7 worm cellular contexts compared by ENCODE assay signal in genomic region chrIII:9848083-9848482, ce11.
TF ChIP-seq lines count a peak whose summit lies in the region.

mrpl-36 (minus strand) TSS chrIII:9848116.

TF ChIP-seq in whole organism, L1 larva, 84 proteins besides CTCF, POLR2A, EP300 and RAD21 (continues in another document):
- TF ChIP-seq ceh-82 (tag; optimal IDR thresholded peaks at IDR 0.05; lab: Kevin White, UChicago) (peak in 1 of 3 experiments; percentile 36), mdl-1 (tag; optimal IDR thresholded peaks at IDR 0.05; lab: Kevin White, UChicago) (peak in 1 of 2 experiments; percentile 5), lsy-2 (tag; optimal IDR thresholded peaks at IDR 0.05; lab: Kevin White, UChicago) (peak; percentile 50 to 61), skn-1 (tag; optimal IDR thresholded peaks at IDR 0.05; lab: Kevin White, UChicago) (peak; percentile 40), dpl-1 (GFP tag; optimal IDR thresholded peaks at IDR 0.05; lab: Kevin White, UChicago) (peak; percentile 33 to 64 (median 39)), mep-1 (tag; optimal IDR thresholded peaks at IDR 0.05; lab: Kevin White, UChicago) (peak; percentile 38), sox-4 (tag; optimal IDR thresholded peaks at IDR 0.05; lab: Kevin White, UChicago) (no peak), fkh-10 (GFP tag; optimal IDR thresholded peaks at IDR 0.05; lab: Kevin White, UChicago) (no peak), sptf-1 (tag; optimal IDR thresholded peaks at IDR 0.05; lab: Kevin White, UChicago) (no peak), sup-37 (GFP tag; optimal IDR thresholded peaks at IDR 0.05; lab: Kevin White, UChicago) (no peak), rnt-1 (tag; optimal IDR thresholded peaks at IDR 0.05; lab: Kevin White, UChicago) (peak; percentile 36), hlh-4 (tag; optimal IDR thresholded peaks at IDR 0.05; lab: Kevin White, UChicago) (no peak)

TF ChIP-seq in whole organism, L2 larva, 48 proteins besides CTCF, POLR2A, EP300 and RAD21:
- TF ChIP-seq nhr-129 (tag; optimal IDR thresholded peaks at IDR 0.05; lab: Kevin White, UChicago), result peak; percentile 33
- no peak for TF ChIP-seq nhr-10 (tag; optimal IDR thresholded peaks at IDR 0.05; lab: Kevin White, UChicago)
- TF ChIP-seq sem-4 (tag; optimal IDR thresholded peaks at IDR 0.05; lab: Kevin White, UChicago), result peak; percentile 14
- TF ChIP-seq lin-13 (GFP tag; optimal IDR thresholded peaks at IDR 0.05; lab: Kevin White, UChicago), result peak; percentile 24
- TF ChIP-seq nhr-23 (tag; optimal IDR thresholded peaks at IDR 0.05; lab: Kevin White, UChicago), result no peak
- peak; percentile 73 for TF ChIP-seq unc-55 (GFP tag; optimal IDR thresholded peaks at IDR 0.05; lab: Kevin White, UChicago)
- peak; percentile 27 for TF ChIP-seq fos-1 (tag; optimal IDR thresholded peaks at IDR 0.05; lab: Kevin White, UChicago)
- peak in 1 of 2 experiments; percentile 67 for TF ChIP-seq lsy-2 (tag; optimal IDR thresholded peaks at IDR 0.05; lab: Kevin White, UChicago)
- TF ChIP-seq C34F6.9 (tag; optimal IDR thresholded peaks at IDR 0.05; lab: Kevin White, UChicago), result peak; percentile 72
- TF ChIP-seq skn-1 (tag; optimal IDR thresholded peaks at IDR 0.05; lab: Kevin White, UChicago), result no peak

TF ChIP-seq in whole organism, L3 larva, 47 proteins besides CTCF, POLR2A, EP300 and RAD21 (continues in another document):
- TF ChIP-seq egl-27 (tag; optimal IDR thresholded peaks at IDR 0.05; lab: Kevin White, UChicago) (no peak), snpc-4 (tag; optimal IDR thresholded peaks at IDR 0.05; lab: Kevin White, UChicago) (peak; percentile 5), eor-1 (tag; optimal IDR thresholded peaks at IDR 0.05; lab: Kevin White, UChicago) (no peak), nhr-77 (tag; optimal IDR thresholded peaks at IDR 0.05; lab: Kevin White, UChicago) (no peak), fkh-2 (tag; optimal IDR thresholded peaks at IDR 0.05; lab: Kevin White, UChicago) (no peak), ceh-82 (tag; optimal IDR thresholded peaks at IDR 0.05; lab: Kevin White, UChicago) (no peak), ztf-11 (tag; optimal IDR thresholded peaks at IDR 0.05; lab: Kevin White, UChicago) (no peak), fos-1 (tag; optimal IDR thresholded peaks at IDR 0.05; lab: Kevin White, UChicago) (no peak), jun-1 (tag; optimal IDR thresholded peaks at IDR 0.05; lab: Kevin White, UChicago) (no peak), lsy-12 (tag; optimal IDR thresholded peaks at IDR 0.05; lab: Kevin White, UChicago) (no peak), skn-1 (tag; optimal IDR thresholded peaks at IDR 0.05; lab: Kevin White, UChicago) (no peak), nhr-12 (tag; optimal IDR thresholded peaks at IDR 0.05; lab: Kevin White, UChicago) (no peak), zag-1 (tag; optimal IDR thresholded peaks at IDR 0.05; lab: Kevin White, UChicago) (no peak), ama-1 (optimal IDR thresholded peaks at IDR 0.05; lab: Kevin White, UChicago) (no peak), fkh-10 (GFP tag; optimal IDR thresholded peaks at IDR 0.05; lab: Kevin White, UChicago) (no peak), nhr-76 (tag; optimal IDR thresholded peaks at IDR 0.05; lab: Kevin White, UChicago) (no peak)

TF ChIP-seq in whole organism, L4 larva, 104 proteins besides CTCF, POLR2A, EP300 and RAD21:
- TF ChIP-seq Y105C5A.15 (GFP tag; IDR thresholded peaks at IDR 0.05; lab: Robert Waterston, UW), result no peak
- no peak for TF ChIP-seq aly-2 (tag; optimal IDR thresholded peaks at IDR 0.05; lab: Kevin White, UChicago)
- TF ChIP-seq hlh-30 (tag; optimal IDR thresholded peaks at IDR 0.05; lab: Kevin White, UChicago; ENCODE audit: insufficient read depth), result peak; percentile 36
- TF ChIP-seq lin-38 (GFP tag; IDR thresholded peaks at IDR 0.05; lab: Robert Waterston, UW), result peak; percentile 86
- TF ChIP-seq mes-2 (tag; optimal IDR thresholded peaks at IDR 0.05; lab: Kevin White, UChicago; ENCODE audit: poor library complexity, severe bottlenecking), result no peak
- peak in 1 of 2 experiments; percentile 74 for TF ChIP-seq lsy-2 (tag; optimal IDR thresholded peaks at IDR 0.05; lab: Kevin White, UChicago)
- TF ChIP-seq dmd-6 (GFP tag; IDR thresholded peaks at IDR 0.05; lab: Robert Waterston, UW), result peak; percentile 19; the same call in 1 of the 2 replicates
- TF ChIP-seq dve-1 (tag; optimal IDR thresholded peaks at IDR 0.05; lab: Kevin White, UChicago; ENCODE audit: insufficient read depth), result peak; percentile 33
- TF ChIP-seq snpc-1.2 (GFP tag; IDR thresholded peaks at IDR 0.05; lab: Robert Waterston, UW), result no peak

TF ChIP-seq in whole organism, late embryonic, 69 proteins besides CTCF, POLR2A, EP300 and RAD21:
- TF ChIP-seq unc-55 (GFP tag; optimal IDR thresholded peaks at IDR 0.05; lab: Kevin White, UChicago) (peak; percentile 11), elt-4 (tag; optimal IDR thresholded peaks at IDR 0.05; lab: Kevin White, UChicago) (no peak), mec-3 (tag; optimal IDR thresholded peaks at IDR 0.05; lab: Kevin White, UChicago; ENCODE audit: borderline replicate concordance) (no peak), hlh-6 (tag; optimal IDR thresholded peaks at IDR 0.05; lab: Kevin White, UChicago) (no peak), pha-2 (tag; optimal IDR thresholded peaks at IDR 0.05; lab: Kevin White, UChicago) (no peak), ahr-1 (tag; optimal IDR thresholded peaks at IDR 0.05; lab: Kevin White, UChicago) (no peak), zip-5 (tag; optimal IDR thresholded peaks at IDR 0.05; lab: Kevin White, UChicago) (no peak), ceh-6 (GFP tag; optimal IDR thresholded peaks at IDR 0.05; lab: Kevin White, UChicago) (no peak)

TF ChIP-seq in whole organism, mixed stage, embryonic, 35 proteins besides CTCF, POLR2A, EP300 and RAD21:
- TF ChIP-seq ces-1 (GFP tag; optimal IDR thresholded peaks at IDR 0.05; lab: Kevin White, UChicago), result peak; percentile 13
- TF ChIP-seq drap-1 (GFP tag; optimal IDR thresholded peaks at IDR 0.05; lab: Kevin White, UChicago), result no peak
- TF ChIP-seq blmp-1 (tag; optimal IDR thresholded peaks at IDR 0.05; lab: Kevin White, UChicago), result no peak
- TF ChIP-seq mab-5 (tag; optimal IDR thresholded peaks at IDR 0.05; lab: Kevin White, UChicago), result no peak
- TF ChIP-seq ceh-83 (GFP tag; optimal IDR thresholded peaks at IDR 0.05; lab: Kevin White, UChicago), result no peak
- TF ChIP-seq unc-39 (tag; optimal IDR thresholded peaks at IDR 0.05; lab: Kevin White, UChicago), result no peak
- TF ChIP-seq hlh-1 (tag; optimal IDR thresholded peaks at IDR 0.05; lab: Kevin White, UChicago), result no peak
- TF ChIP-seq nhr-12 (tag; optimal IDR thresholded peaks at IDR 0.05; lab: Kevin White, UChicago), result no peak
- TF ChIP-seq tbx-8 (GFP tag; optimal IDR thresholded peaks at IDR 0.05; lab: Kevin White, UChicago), result no peak
- TF ChIP-seq lsy-2 (tag; optimal IDR thresholded peaks at IDR 0.05; lab: Kevin White, UChicago), result peak; percentile 28
- TF ChIP-seq unc-120 (tag; optimal IDR thresholded peaks at IDR 0.05; lab: Kevin White, UChicago; ENCODE audit: poor library complexity, severe bottlenecking), result no peak
- no peak for TF ChIP-seq lin-13 (tag; optimal IDR thresholded peaks at IDR 0.05; lab: Kevin White, UChicago)
- no peak for TF ChIP-seq cnd-1 (tag; optimal IDR thresholded peaks at IDR 0.05; lab: Kevin White, UChicago)
- TF ChIP-seq pha-4 (tag; optimal IDR thresholded peaks at IDR 0.05; lab: Kevin White, UChicago), result no peak
- TF ChIP-seq lin-32 (GFP tag; optimal IDR thresholded peaks at IDR 0.05; lab: Kevin White, UChicago), result no peak
- TF ChIP-seq mep-1 (tag; optimal IDR thresholded peaks at IDR 0.05; lab: Kevin White, UChicago), result peak; percentile 14
- TF ChIP-seq elt-1 (tag; optimal IDR thresholded peaks at IDR 0.05; lab: Kevin White, UChicago; ENCODE audit: borderline replicate concordance, insufficient read depth), result no peak
- TF ChIP-seq sptf-1 (tag; optimal IDR thresholded peaks at IDR 0.05; lab: Kevin White, UChicago), result no peak
- TF ChIP-seq nhr-2 (tag; optimal IDR thresholded peaks at IDR 0.05; lab: Kevin White, UChicago), result no peak
- no peak for TF ChIP-seq sem-2 (GFP tag; optimal IDR thresholded peaks at IDR 0.05; lab: Kevin White, UChicago)

TF ChIP-seq in whole organism, young adult, 124 proteins besides CTCF, POLR2A, EP300 and RAD21 (continues in another document):
- TF ChIP-seq somi-1 (GFP tag; optimal IDR thresholded peaks at IDR 0.05; lab: Kevin White, UChicago), result no peak
- TF ChIP-seq aptf-3 (GFP tag; IDR thresholded peaks at IDR 0.05; lab: Robert Waterston, UW), result no peak
- TF ChIP-seq attf-5 (GFP tag; optimal IDR thresholded peaks at IDR 0.05; lab: Kevin White, UChicago), result peak; percentile 27
- TF ChIP-seq rpc-1 (optimal IDR thresholded peaks at IDR 0.05; lab: Kevin White, UChicago), result no peak
- TF ChIP-seq rpc-1 (tag; optimal IDR thresholded peaks at IDR 0.05; lab: Kevin White, UChicago), result no peak
- TF ChIP-seq tbp1 (GFP tag; optimal IDR thresholded peaks at IDR 0.05; lab: Kevin White, UChicago), result peak; percentile 21
- no peak for TF ChIP-seq ztf-18 (tag; optimal IDR thresholded peaks at IDR 0.05; lab: Kevin White, UChicago)
- no peak for TF ChIP-seq aptf-2 (GFP tag; conservative IDR thresholded peaks at IDR 0.05; lab: Robert Waterston, UW)
- peak; percentile 44 for TF ChIP-seq F49E8.2 (tag; optimal IDR thresholded peaks at IDR 0.05; lab: Kevin White, UChicago; ENCODE audit: insufficient read depth)
- TF ChIP-seq egl-44 (GFP tag; IDR thresholded peaks at IDR 0.05; lab: Robert Waterston, UW), result no peak
- TF ChIP-seq hlh-26 (GFP tag; conservative IDR thresholded peaks at IDR 0.05; lab: Robert Waterston, UW), result no peak
- TF ChIP-seq pbrm-1 (GFP tag; IDR thresholded peaks at IDR 0.05; lab: Robert Waterston, UW), result no peak
- peak; percentile 40 for TF ChIP-seq lsl-1 (GFP tag; optimal IDR thresholded peaks at IDR 0.05; lab: Kevin White, UChicago)
- TF ChIP-seq gei-17 (GFP tag; optimal IDR thresholded peaks at IDR 0.05; lab: Kevin White, UChicago), result no peak
- TF ChIP-seq nfyb-1 (GFP tag; IDR thresholded peaks at IDR 0.05; lab: Robert Waterston, UW), result no peak
- TF ChIP-seq Y95B8A.8 (GFP tag; IDR thresholded peaks at IDR 0.05; lab: Robert Waterston, UW), result no peak
- TF ChIP-seq ceh-58 (GFP tag; IDR thresholded peaks at IDR 0.05; lab: Robert Waterston, UW), result no peak
- no peak for TF ChIP-seq madf-3 (GFP tag; IDR thresholded peaks at IDR 0.05; lab: Robert Waterston, UW)
- no peak for TF ChIP-seq lin-26 (GFP tag; IDR thresholded peaks at IDR 0.05; lab: Robert Waterston, UW)
- no peak for TF ChIP-seq nfya-1 (tag; optimal IDR thresholded peaks at IDR 0.05; lab: Kevin White, UChicago; ENCODE audit: borderline replicate concordance, insufficient read depth)
- TF ChIP-seq efl-1 (GFP tag; optimal IDR thresholded peaks at IDR 0.05; lab: Kevin White, UChicago), result no peak
- no peak for TF ChIP-seq fkh-3 (tag; optimal IDR thresholded peaks at IDR 0.05; lab: Kevin White, UChicago)
- no peak for TF ChIP-seq nhr-179 (tag; optimal IDR thresholded peaks at IDR 0.05; lab: Kevin White, UChicago)
- no peak for TF ChIP-seq ceh-27 (GFP tag; optimal IDR thresholded peaks at IDR 0.05; lab: Kevin White, UChicago)
- no peak for TF ChIP-seq ccch-3 (GFP tag; optimal IDR thresholded peaks at IDR 0.05; lab: Kevin White, UChicago)
- TF ChIP-seq madf-6 (GFP tag; IDR thresholded peaks at IDR 0.05; lab: Robert Waterston, UW), result peak; percentile 69
- no peak for TF ChIP-seq ztf-25 (GFP tag; IDR thresholded peaks at IDR 0.05; lab: Robert Waterston, UW)
- TF ChIP-seq F52B5.7 (tag; optimal IDR thresholded peaks at IDR 0.05; lab: Kevin White, UChicago), result no peak
